Worm (Caenorhabditis elegans): Measurements from ENCODE around the gene ZK856.7.

The ZK856.7 gene

ce11 chrV:10248255-10248979 lies 46.5 kb downstream of the ZK856.7 start, which contains the start of gene akt-1:
Gene akt-1, plus strand, starts transcription at chrV:10248905.
- TF ChIP-seq ztf-11 (tag; optimal IDR thresholded peaks at IDR 0.05), result no peak
- TF ChIP-seq sma-3 (GFP tag; optimal IDR thresholded peaks at IDR 0.05), result no peak
- TF ChIP-seq nhr-11 (tag; optimal IDR thresholded peaks at IDR 0.05), result no peak
- TF ChIP-seq elt-3 (tag; optimal IDR thresholded peaks at IDR 0.05), result no peak
- TF ChIP-seq ceh-82 (tag; optimal IDR thresholded peaks at IDR 0.05), result no peak
- no peak for TF ChIP-seq aly-2 (tag; optimal IDR thresholded peaks at IDR 0.05)

- TF ChIP-seq nhr-11 (tag; optimal IDR thresholded peaks at IDR 0.05) (no peak), nhr-237 (tag; optimal IDR thresholded peaks at IDR 0.05) (no peak), nhr-23 (tag; optimal IDR thresholded peaks at IDR 0.05) (no peak), dmd-4 (tag; optimal IDR thresholded peaks at IDR 0.05) (no peak), unc-62 (GFP tag; optimal IDR thresholded peaks at IDR 0.05) (no peak), ZK546.5 (tag; optimal IDR thresholded peaks at IDR 0.05) (no peak), Y55F3AM.14 (GFP tag; optimal IDR thresholded peaks at IDR 0.05) (no peak), mdl-1 (tag; optimal IDR thresholded peaks at IDR 0.05) (no peak)
Observed at ce11 chrV:10249515-10249914, 47.6 kb downstream of the ZK856.7 start.

Measured in whole organism, L2 larva.